Worm (Caenorhabditis elegans) whole organism, L2 larva: ENCODE data around the gene C44B11.4.

ENCODE experiments used
- C34F6.9 ChIP-seq: fragments of 150-350 bp; optimal IDR thresholded peaks from 2 replicates; lab custom pipeline; 2014; ENCODE audit warnings: missing biosample characterization, missing genetic modification characterization
- F13H6.1 ChIP-seq: sonication (generic microtip); optimal IDR thresholded peaks from 2 replicates; lab custom pipeline; 2016; ENCODE audit warnings: missing genetic modification characterization, missing compliant biosample characterization
- R02D3.7 ChIP-seq: fragments of 150-350 bp; optimal IDR thresholded peaks from 2 replicates; lab custom pipeline; 2014; ENCODE audit warnings: missing biosample characterization, missing genetic modification characterization
- Y55F3AM.14 ChIP-seq: fragments of 200-800 bp; sonication (Bioruptor generic); optimal IDR thresholded peaks from 2 replicates; lab custom pipeline; 2018; ENCODE audit warnings: mild to moderate bottlenecking, missing genetic modification characterization, missing compliant biosample characterization
- ZK546.5 ChIP-seq: sonication (generic microtip); optimal IDR thresholded peaks from 2 replicates; lab custom pipeline; 2017; ENCODE audit warnings: missing biosample characterization, missing genetic modification characterization
- alr-1 ChIP-seq: fragments of 150-350 bp; optimal IDR thresholded peaks from 2 replicates; lab custom pipeline; 2014; ENCODE audit warnings: missing biosample characterization, missing genetic modification characterization
- aly-2 ChIP-seq: fragments of 150-350 bp; optimal IDR thresholded peaks from 2 replicates; lab custom pipeline; 2014; ENCODE audit warnings: missing biosample characterization, missing genetic modification characterization
- ama-1 ChIP-seq: fragments of 150-350 bp; optimal IDR thresholded peaks from 2 replicates; lab custom pipeline; 2018; ENCODE audit warnings: inconsistent platforms
- blmp-1 ChIP-seq: sonication (generic microtip); optimal IDR thresholded peaks from 2 replicates; lab custom pipeline; 2017; ENCODE audit warnings: missing genetic modification characterization, mild to moderate bottlenecking, missing compliant biosample characterization, antibody characterized with exemption, moderate library complexity; ENCODE audit not compliant: insufficient read depth
- ceh-16 ChIP-seq: fragments of 150-350 bp; optimal IDR thresholded peaks from 2 replicates; lab custom pipeline; 2014; ENCODE audit warnings: missing biosample characterization, missing genetic modification characterization
- ceh-82 ChIP-seq: fragments of 150-350 bp; optimal IDR thresholded peaks from 2 replicates; lab custom pipeline; 2014; ENCODE audit warnings: missing biosample characterization, missing genetic modification characterization
- crh-2 ChIP-seq: sonication (generic microtip); optimal IDR thresholded peaks from 2 replicates; lab custom pipeline; 2017; ENCODE audit warnings: missing biosample characterization, missing genetic modification characterization
- dmd-4 ChIP-seq: sonication (generic microtip); optimal IDR thresholded peaks from 2 replicates; lab custom pipeline; 2017; ENCODE audit warnings: missing biosample characterization, missing genetic modification characterization
- egl-27 ChIP-seq: sonication (generic microtip); optimal IDR thresholded peaks from 3 replicates; lab custom pipeline; 2017; ENCODE audit warnings: missing biosample characterization, missing genetic modification reagents, missing genetic modification characterization
- elt-1 ChIP-seq: fragments of 150-350 bp; optimal IDR thresholded peaks from 2 replicates; lab custom pipeline; 2014; ENCODE audit warnings: missing biosample characterization, missing genetic modification characterization
- elt-3 ChIP-seq: sonication (generic microtip); optimal IDR thresholded peaks from 2 replicates; lab custom pipeline; 2017; ENCODE audit warnings: missing biosample characterization, missing genetic modification characterization
- fos-1 ChIP-seq: fragments of 150-350 bp; optimal IDR thresholded peaks from 2 replicates; lab custom pipeline; 2014; ENCODE audit warnings: missing biosample characterization, missing genetic modification characterization
- gmeb-1 ChIP-seq: fragments of 150-350 bp; optimal IDR thresholded peaks from 2 replicates; lab custom pipeline; 2014; ENCODE audit warnings: missing biosample characterization, missing genetic modification characterization
- lin-39 ChIP-seq: fragments of 150-350 bp; optimal IDR thresholded peaks from 2 replicates; lab custom pipeline; 2014; ENCODE audit warnings: missing biosample characterization, missing genetic modification reagents, missing genetic modification characterization
- lsy-2 ChIP-seq, 2 experiments: fragments of 150-350 bp in 1 of 2; sonication (generic microtip) in 1 of 2; optimal IDR thresholded peaks; 2 replicates each; lab custom pipeline; 2014 to 2017; ENCODE audit warnings: missing biosample characterization in 2 of 2, missing genetic modification characterization in 2 of 2
- mab-5 ChIP-seq: fragments of 150-350 bp; optimal IDR thresholded peaks from 2 replicates; lab custom pipeline; 2014; ENCODE audit warnings: missing biosample characterization, missing genetic modification characterization
- mdl-1 ChIP-seq, 2 experiments: fragments of 150-350 bp in 1 of 2; sonication (generic microtip) in 1 of 2; optimal IDR thresholded peaks; 2 replicates each; lab custom pipeline; 2017; ENCODE audit warnings: missing biosample characterization in 2 of 2, missing genetic modification characterization in 2 of 2
- nhr-10 ChIP-seq: sonication (generic microtip); optimal IDR thresholded peaks from 2 replicates; lab custom pipeline; 2017; ENCODE audit warnings: missing biosample characterization, missing genetic modification characterization
- nhr-11 ChIP-seq: fragments of 150-350 bp; optimal IDR thresholded peaks from 2 replicates; lab custom pipeline; 2014; ENCODE audit warnings: missing biosample characterization, missing genetic modification characterization
- nhr-129 ChIP-seq: fragments of 150-350 bp; optimal IDR thresholded peaks from 2 replicates; lab custom pipeline; 2014; ENCODE audit warnings: missing biosample characterization, missing genetic modification characterization
- nhr-23 ChIP-seq: fragments of 150-350 bp; optimal IDR thresholded peaks from 2 replicates; lab custom pipeline; 2014; ENCODE audit warnings: missing biosample characterization, missing genetic modification reagents, missing genetic modification characterization
- nhr-237 ChIP-seq: fragments of 150-350 bp; optimal IDR thresholded peaks from 2 replicates; lab custom pipeline; 2014; ENCODE audit warnings: missing biosample characterization, missing genetic modification characterization
- nhr-25 ChIP-seq: fragments of 150-350 bp; sonication (generic microtip); optimal IDR thresholded peaks from 3 replicates; lab custom pipeline; 2014; ENCODE audit warnings: missing biosample characterization, missing genetic modification characterization
- nhr-6 ChIP-seq: fragments of 150-350 bp; optimal IDR thresholded peaks from 2 replicates; lab custom pipeline; 2014; ENCODE audit warnings: missing biosample characterization, missing genetic modification characterization
- nhr-77 ChIP-seq: fragments of 150-350 bp; optimal IDR thresholded peaks from 2 replicates; lab custom pipeline; 2014; ENCODE audit warnings: missing biosample characterization, missing genetic modification characterization
- sem-4 ChIP-seq: fragments of 150-350 bp; optimal IDR thresholded peaks from 2 replicates; lab custom pipeline; 2014; ENCODE audit warnings: missing biosample characterization, missing genetic modification reagents, missing genetic modification characterization
- skn-1 ChIP-seq: sonication (generic microtip); optimal IDR thresholded peaks from 2 replicates; lab custom pipeline; 2017; ENCODE audit warnings: missing biosample characterization, missing genetic modification characterization
- sma-3 ChIP-seq: sonication (generic microtip); optimal IDR thresholded peaks from 2 replicates; lab custom pipeline; 2016; ENCODE audit warnings: missing genetic modification reagents, missing genetic modification characterization, missing compliant biosample characterization
- sma-9 ChIP-seq, 2 experiments: fragments of 150-350 bp in 1 of 2; sonication (generic microtip) in 1 of 2; optimal IDR thresholded peaks; 2 replicates each; lab custom pipeline; 2014 to 2016; ENCODE audit warnings: missing genetic modification characterization in 2 of 2, mild to moderate bottlenecking in 1 of 2, missing biosample characterization in 1 of 2, missing compliant biosample characterization in 1 of 2, missing genetic modification reagents in 1 of 2, moderate library complexity in 1 of 2
- snpc-4 ChIP-seq: fragments of 150-350 bp; optimal IDR thresholded peaks from 2 replicates; lab custom pipeline; 2014; ENCODE audit warnings: missing biosample characterization, missing genetic modification characterization
- unc-39 ChIP-seq: fragments of 150-350 bp; optimal IDR thresholded peaks from 2 replicates; lab custom pipeline; 2014; ENCODE audit warnings: missing biosample characterization, missing genetic modification characterization
- unc-55 ChIP-seq: fragments of 150-350 bp; sonication (generic microtip); optimal IDR thresholded peaks from 3 replicates; lab custom pipeline; 2014; ENCODE audit warnings: missing biosample characterization, missing genetic modification reagents, missing genetic modification characterization
- unc-62 ChIP-seq: fragments of 150-350 bp; optimal IDR thresholded peaks from 2 replicates; lab custom pipeline; 2014; ENCODE audit warnings: missing biosample characterization, missing genetic modification reagents, missing genetic modification characterization
- zag-1 ChIP-seq: fragments of 150-350 bp; optimal IDR thresholded peaks from 2 replicates; lab custom pipeline; 2014; ENCODE audit warnings: missing biosample characterization, missing genetic modification characterization
- ztf-1 ChIP-seq: fragments of 200-800 bp; sonication (Bioruptor generic); conservative IDR thresholded peaks from 2 replicates; pipeline ENCODE4 v1.3.6; 2022; ENCODE audit warnings: missing genetic modification characterization, missing compliant biosample characterization
- ztf-4 ChIP-seq: fragments of 150-350 bp; optimal IDR thresholded peaks from 2 replicates; lab custom pipeline; 2014; ENCODE audit warnings: missing biosample characterization, missing genetic modification characterization

The C44B11.4 gene

ce11 chrIII:3185232-3185631 is 41.7 kb upstream of the C44B11.4 start:
- TF ChIP-seq zag-1 (tag; lab: Kevin White, UChicago): no peak
- TF ChIP-seq nhr-77 (tag; lab: Kevin White, UChicago): no peak
- no peak for TF ChIP-seq sma-3 (GFP tag; lab: Kevin White, UChicago)
- TF ChIP-seq ztf-4 (tag; lab: Kevin White, UChicago): no peak
- TF ChIP-seq egl-27 (tag; lab: Kevin White, UChicago): no peak
- no peak for TF ChIP-seq sem-4 (tag; lab: Kevin White, UChicago)
- no peak for TF ChIP-seq crh-2
- no peak for TF ChIP-seq ama-1 (lab: Kevin White, UChicago)
- no peak for TF ChIP-seq ztf-1 (GFP tag; lab: Robert Waterston, UW)

- TF ChIP-seq nhr-25 (tag; lab: Kevin White, UChicago) (no peak), blmp-1 (no peak), nhr-6 (tag; lab: Kevin White, UChicago) (no peak), egl-27 (tag; lab: Kevin White, UChicago) (no peak), dmd-4 (tag; lab: Kevin White, UChicago) (no peak), elt-1 (tag; lab: Kevin White, UChicago) (no peak), ztf-1 (GFP tag; lab: Robert Waterston, UW) (no peak), ama-1 (lab: Kevin White, UChicago) (no peak), lin-39 (no peak), sma-9 (GFP tag; optimal IDR thresholded peaks at IDR 0.05; lab: Kevin White, UChicago) (no peak), sma-9 (tag; optimal IDR thresholded peaks at IDR 0.05; lab: Kevin White, UChicago) (no peak), zag-1 (tag; lab: Kevin White, UChicago) (no peak), nhr-237 (tag; lab: Kevin White, UChicago) (no peak), C34F6.9 (tag; lab: Kevin White, UChicago) (no peak), alr-1 (tag; lab: Kevin White, UChicago) (no peak), ztf-4 (tag; lab: Kevin White, UChicago) (no peak), unc-62 (no peak), snpc-4 (no peak), R02D3.7 (tag; lab: Kevin White, UChicago) (no peak)
Observed at ce11 chrIII:3183377-3183776, 39.8 kb upstream of the C44B11.4 start, which contains the start of gene lmtr-5. TSS of gene lmtr-5 (plus strand) at chrIII:3183677.

ce11 chrIII:3179855-3180254 is 36.3 kb upstream of the C44B11.4 start:
- TF ChIP-seq unc-55 (GFP tag; lab: Kevin White, UChicago) (no peak), nhr-129 (tag; lab: Kevin White, UChicago) (no peak), fos-1 (tag; lab: Kevin White, UChicago) (no peak), ceh-16 (no peak), egl-27 (tag; lab: Kevin White, UChicago) (no peak), sem-4 (tag; lab: Kevin White, UChicago) (no peak), nhr-11 (tag; lab: Kevin White, UChicago) (no peak), lsy-2 (tag; optimal IDR thresholded peaks at IDR 0.05; lab: Kevin White, UChicago) (no peak), R02D3.7 (tag; lab: Kevin White, UChicago) (no peak), aly-2 (tag; lab: Kevin White, UChicago) (no peak), nhr-23 (tag; lab: Kevin White, UChicago) (no peak), ZK546.5 (tag; lab: Kevin White, UChicago) (no peak)

- TF ChIP-seq F13H6.1 (tag; lab: Kevin White, UChicago): no peak
- TF ChIP-seq, all 48 proteins: peak for 0
Observed at ce11 chrIII:3176775-3177174, 33.2 kb upstream of the C44B11.4 start.

ce11 chrIII:3174985-3175384 is 31.4 kb upstream of the C44B11.4 start, which contains the start of gene R148.3:
TSS of gene R148.3 (plus strand) at chrIII:3175331.
- TF ChIP-seq dmd-4 (tag; lab: Kevin White, UChicago) (no peak), Y55F3AM.14 (GFP tag; lab: Kevin White, UChicago) (no peak), nhr-10 (no peak), nhr-237 (tag; lab: Kevin White, UChicago) (no peak), egl-27 (tag; lab: Kevin White, UChicago) (no peak), gmeb-1 (tag; lab: Kevin White, UChicago) (peak; percentile 66), C34F6.9 (tag; lab: Kevin White, UChicago) (peak; percentile 21), lsy-2 (tag; optimal IDR thresholded peaks at IDR 0.05; lab: Kevin White, UChicago) (peak in 1 of 2 experiments; percentile 59), snpc-4 (peak; percentile 15), sma-9 (GFP tag; optimal IDR thresholded peaks at IDR 0.05; lab: Kevin White, UChicago) (no peak), sma-9 (tag; optimal IDR thresholded peaks at IDR 0.05; lab: Kevin White, UChicago) (no peak), fos-1 (tag; lab: Kevin White, UChicago) (no peak), ztf-1 (GFP tag; lab: Robert Waterston, UW) (no peak), crh-2 (peak; percentile 75), nhr-25 (tag; lab: Kevin White, UChicago) (peak; percentile 37), ceh-16 (no peak), nhr-6 (tag; lab: Kevin White, UChicago) (no peak), ztf-4 (tag; lab: Kevin White, UChicago) (peak; percentile 19), lin-39 (no peak), aly-2 (tag; lab: Kevin White, UChicago) (no peak), mab-5 (tag; lab: Kevin White, UChicago) (no peak), ceh-82 (tag; lab: Kevin White, UChicago) (no peak), mdl-1 (tag; optimal IDR thresholded peaks at IDR 0.05; lab: Kevin White, UChicago) (peak in 1 of 2 experiments; percentile 24), sma-3 (GFP tag; lab: Kevin White, UChicago) (peak; percentile 17), nhr-23 (tag; lab: Kevin White, UChicago) (no peak), ZK546.5 (tag; lab: Kevin White, UChicago) (no peak), unc-39 (no peak), elt-3 (no peak), skn-1 (tag; lab: Kevin White, UChicago) (no peak), unc-55 (GFP tag; lab: Kevin White, UChicago) (peak; percentile 52), alr-1 (tag; lab: Kevin White, UChicago) (no peak), sem-4 (tag; lab: Kevin White, UChicago) (peak; percentile 27)
